Worm (Caenorhabditis elegans) whole organism, midembryonic: ENCODE measurements around the gene pdtf-1.
"Not testable (repeated sequence)": the region's sequence is repeated elsewhere in the genome, so short reads cannot be mapped to it uniquely, and the experiment has no call there.

Experiments
- T22C8.4 ChIP-seq: fragments of 200-800 bp; sonication (Bioruptor generic); IDR thresholded peaks from 2 replicates; pipeline ENCODE4 v1.3.6; 2022; ENCODE audit warnings: missing genetic modification characterization, missing compliant biosample characterization
- cog-1 ChIP-seq: sonication (generic microtip); optimal IDR thresholded peaks from 2 replicates; lab custom pipeline; 2016; ENCODE audit warnings: missing genetic modification characterization, missing compliant biosample characterization
- flt-1 ChIP-seq: fragments of 200-800 bp; sonication (Bioruptor generic); IDR thresholded peaks from 2 replicates; pipeline ENCODE4 v1.3.6; 2022; ENCODE audit warnings: missing genetic modification characterization, missing compliant biosample characterization
- klf-2 ChIP-seq: fragments of 200-800 bp; sonication (Bioruptor generic); conservative IDR thresholded peaks from 2 replicates; pipeline ENCODE4 v1.3.6; 2022; ENCODE audit warnings: missing genetic modification reagents, missing genetic modification characterization, missing compliant biosample characterization
- med-1 ChIP-seq: sonication (generic microtip); optimal IDR thresholded peaks from 2 replicates; lab custom pipeline; 2017; ENCODE audit warnings: missing genetic modification characterization, mild to moderate bottlenecking, missing compliant biosample characterization, antibody characterized with exemption, missing genetic modification reagents; ENCODE audit not compliant: insufficient read depth
- ref-1 ChIP-seq: fragments of 200-800 bp; sonication (Bioruptor generic); conservative IDR thresholded peaks from 2 replicates; pipeline ENCODE4 v1.3.6; 2022; ENCODE audit warnings: missing genetic modification reagents, missing genetic modification characterization, missing compliant biosample characterization
- tab-1 ChIP-seq: fragments of 200-800 bp; sonication (Bioruptor generic); IDR thresholded peaks from 2 replicates; pipeline ENCODE4 v1.3.6; 2022; ENCODE audit warnings: missing genetic modification characterization, missing compliant biosample characterization
- ztf-23 ChIP-seq: fragments of 200-800 bp; sonication (Bioruptor generic); IDR thresholded peaks from 2 replicates; pipeline ENCODE4 v1.3.6; 2022; ENCODE audit warnings: missing genetic modification reagents, missing genetic modification characterization, missing compliant biosample characterization
- ztf-29 ChIP-seq: fragments of 200-800 bp; sonication (Bioruptor generic); IDR thresholded peaks from 2 replicates; pipeline ENCODE4 v1.3.6; 2022; ENCODE audit warnings: missing genetic modification reagents, missing genetic modification characterization, missing compliant biosample characterization

The pdtf-1 gene

ce11 chrIV:8432709-8433108, at the start of gene pdtf-1, which contains the start of gene T26A8.4:
pdtf-1 (plus strand) TSS chrIV:8433038.
T26A8.4 (minus strand) TSS chrIV:8432893.
- peak; percentile 94 for TF ChIP-seq cog-1 (tag; lab: Kevin White, UChicago)
- peak; percentile 59; the same call in 1 of the 2 replicates for TF ChIP-seq ztf-29 (GFP tag; lab: Robert Waterston, UW)
- TF ChIP-seq ref-1 (GFP tag; lab: Robert Waterston, UW), result no peak
- TF ChIP-seq klf-2 (GFP tag; lab: Robert Waterston, UW), result no peak
- TF ChIP-seq tab-1 (GFP tag; lab: Robert Waterston, UW), result peak; percentile 73; the same call in 1 of the 2 replicates
- TF ChIP-seq T22C8.4 (GFP tag; lab: Robert Waterston, UW), result peak; percentile 29; the same call in 1 of the 2 replicates
- peak; percentile 86 for TF ChIP-seq flt-1 (GFP tag; lab: Robert Waterston, UW)
- peak; percentile 51; the same call in 1 of the 2 replicates for TF ChIP-seq ztf-23
- no peak for TF ChIP-seq med-1 (GFP tag; lab: Kevin White, UChicago)

DNA sequence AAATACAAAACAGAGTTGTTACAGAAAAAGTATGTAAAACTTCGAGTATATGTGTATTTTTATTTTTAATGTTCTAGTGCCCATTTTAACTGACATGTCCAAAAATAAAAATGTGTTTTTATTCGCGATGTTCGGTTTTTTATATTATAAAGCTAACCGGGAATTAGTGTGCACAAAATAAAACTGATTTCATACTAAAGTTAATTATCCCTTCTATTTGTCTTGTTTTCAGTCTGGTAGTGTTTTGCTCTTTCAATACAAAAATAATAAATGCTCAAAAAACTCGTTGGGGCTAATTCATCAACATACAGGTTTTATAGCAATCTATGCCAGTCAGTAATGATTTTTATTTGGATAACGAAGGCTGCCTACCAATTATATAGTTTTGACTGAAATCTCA, 48.1 kb upstream of the pdtf-1 start:
- TF ChIP-seq tab-1 (GFP tag; lab: Robert Waterston, UW) (no peak), ztf-23 (no peak), med-1 (GFP tag; lab: Kevin White, UChicago) (no peak), ref-1 (GFP tag; lab: Robert Waterston, UW) (no peak), T22C8.4 (GFP tag; lab: Robert Waterston, UW) (no peak), flt-1 (GFP tag; lab: Robert Waterston, UW) (no peak), ztf-29 (GFP tag; lab: Robert Waterston, UW) (no peak), klf-2 (GFP tag; lab: Robert Waterston, UW) (no peak), cog-1 (tag; lab: Kevin White, UChicago) (no peak)

ce11 chrIV:8385662-8386061, 47.2 kb upstream of the pdtf-1 start:
- no peak for TF ChIP-seq T22C8.4 (GFP tag; lab: Robert Waterston, UW)

ce11 chrIV:8389139-8389538, 43.7 kb upstream of the pdtf-1 start, which contains the start of gene D2096.10:
D2096.10 (minus strand) TSS chrIV:8389239.
- TF ChIP-seq cog-1 (tag; lab: Kevin White, UChicago); ref-1 (GFP tag; lab: Robert Waterston, UW); ztf-23: not testable (repeated sequence)

ce11 chrIV:8394105-8394504, 38.7 kb upstream of the pdtf-1 start, which contains the start of gene D2096.11:
D2096.11 (minus strand) TSS chrIV:8394205.
- no peak for TF ChIP-seq cog-1 (tag; lab: Kevin White, UChicago)
- no peak for TF ChIP-seq med-1 (GFP tag; lab: Kevin White, UChicago)
- no peak for TF ChIP-seq tab-1 (GFP tag; lab: Robert Waterston, UW)
- TF ChIP-seq ztf-23, result no peak
- TF ChIP-seq ztf-29 (GFP tag; lab: Robert Waterston, UW), result no peak
- TF ChIP-seq T22C8.4 (GFP tag; lab: Robert Waterston, UW), result no peak
- TF ChIP-seq ref-1 (GFP tag; lab: Robert Waterston, UW), result no peak
- TF ChIP-seq flt-1 (GFP tag; lab: Robert Waterston, UW), result no peak
- TF ChIP-seq klf-2 (GFP tag; lab: Robert Waterston, UW), result no peak

DNA sequence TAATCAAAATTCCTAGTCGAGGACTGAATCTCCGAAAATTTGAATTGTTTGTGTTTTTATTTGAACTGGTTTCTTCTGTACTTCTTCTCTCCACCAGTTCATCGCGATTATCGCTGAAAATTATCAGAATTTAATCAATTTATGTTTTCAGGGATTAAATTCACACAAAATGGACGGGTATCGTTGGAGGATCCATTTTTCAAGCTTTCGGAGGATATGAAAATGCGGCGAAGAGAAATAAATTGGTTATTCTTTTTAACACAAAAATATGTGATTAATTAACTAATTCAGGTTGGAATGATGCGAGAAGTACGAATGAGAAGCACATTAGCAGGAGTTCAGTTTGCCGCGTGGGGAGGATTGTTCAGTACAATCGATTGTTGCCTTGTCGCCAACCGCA, 36.5 kb upstream of the pdtf-1 start, which contains the start of gene timm-17B.2:
TSS of gene timm-17B.2 (plus strand) at position 301 of the 400 bp plus-strand sequence.
- TF ChIP-seq ref-1 (GFP tag; lab: Robert Waterston, UW) (no peak), T22C8.4 (GFP tag; lab: Robert Waterston, UW) (no peak), ztf-29 (GFP tag; lab: Robert Waterston, UW) (no peak), ztf-23 (no peak), klf-2 (GFP tag; lab: Robert Waterston, UW) (no peak), tab-1 (GFP tag; lab: Robert Waterston, UW) (no peak), cog-1 (tag; lab: Kevin White, UChicago) (no peak), flt-1 (GFP tag; lab: Robert Waterston, UW) (no peak)

- TF ChIP-seq T22C8.4 (GFP tag; lab: Robert Waterston, UW) (no peak), cog-1 (tag; lab: Kevin White, UChicago) (no peak), ztf-29 (GFP tag; lab: Robert Waterston, UW) (no peak), tab-1 (GFP tag; lab: Robert Waterston, UW) (no peak), klf-2 (GFP tag; lab: Robert Waterston, UW) (no peak), flt-1 (GFP tag; lab: Robert Waterston, UW) (no peak), ref-1 (GFP tag; lab: Robert Waterston, UW) (no peak), ztf-23 (no peak), med-1 (GFP tag; lab: Kevin White, UChicago) (no peak)
Measured at ce11 chrIV:8397814-8398213, 35.0 kb upstream of the pdtf-1 start.

DNA sequence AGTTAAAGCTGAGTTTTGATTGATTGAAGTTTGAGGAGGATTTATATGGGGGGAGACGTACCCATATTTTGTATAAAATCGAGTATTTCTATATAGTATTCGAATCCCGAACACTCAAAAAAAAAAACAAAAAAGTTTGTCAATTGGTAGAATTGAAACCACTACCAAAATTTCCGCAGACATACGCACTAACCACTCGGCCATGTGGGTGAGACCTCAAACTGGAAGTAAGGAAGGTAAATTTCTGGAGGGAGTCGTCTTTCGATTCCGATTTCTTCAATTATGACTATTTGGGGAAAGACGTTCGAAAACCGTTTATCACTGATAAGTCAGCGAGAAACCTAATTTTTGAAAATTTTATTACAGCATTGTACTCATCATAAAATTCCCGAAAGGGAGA, 20.3 kb upstream of the pdtf-1 start:
- TF ChIP-seq ztf-23, result 0 out of 2 replicates have a peak, but pooled peaks have one; percentile 56
- TF ChIP-seq flt-1 (GFP tag; lab: Robert Waterston, UW), result peak; percentile 73
- TF ChIP-seq tab-1 (GFP tag; lab: Robert Waterston, UW), result peak; percentile 31; the same call in 1 of the 2 replicates
- TF ChIP-seq T22C8.4 (GFP tag; lab: Robert Waterston, UW), result peak; percentile 53; the same call in 1 of the 2 replicates
- peak; percentile 54; the same call in 1 of the 2 replicates for TF ChIP-seq ref-1 (GFP tag; lab: Robert Waterston, UW)

- no peak for TF ChIP-seq klf-2 (GFP tag; lab: Robert Waterston, UW)
- no peak for TF ChIP-seq med-1 (GFP tag; lab: Kevin White, UChicago)
- TF ChIP-seq T22C8.4 (GFP tag; lab: Robert Waterston, UW), result no peak
- no peak for TF ChIP-seq ztf-23
- no peak for TF ChIP-seq ztf-29 (GFP tag; lab: Robert Waterston, UW)
- TF ChIP-seq tab-1 (GFP tag; lab: Robert Waterston, UW), result no peak
- no peak for TF ChIP-seq ref-1 (GFP tag; lab: Robert Waterston, UW)
- TF ChIP-seq flt-1 (GFP tag; lab: Robert Waterston, UW), result no peak
- no peak for TF ChIP-seq cog-1 (tag; lab: Kevin White, UChicago)
Measured at ce11 chrIV:8420961-8421360, 11.9 kb upstream of the pdtf-1 start, which contains the start of gene M116.5. M116.5 (minus strand) TSS chrIV:8421061.
